Worm (Caenorhabditis elegans) whole organism, L1 larva: ENCODE measurements around the gene sdz-4.
"Not testable (repeated sequence)": the region's sequence is repeated elsewhere in the genome, so short reads cannot be mapped to it uniquely, and the experiment has no call there.

Source experiments
- F16B12.6 ChIP-seq: fragments of 150-350 bp; optimal IDR thresholded peaks from 2 replicates; lab custom pipeline; 2014; ENCODE audit warnings: missing biosample characterization, missing genetic modification characterization
- Y116A8C.19 ChIP-seq: sonication (generic microtip); optimal IDR thresholded peaks from 2 replicates; lab custom pipeline; 2016; ENCODE audit warnings: missing compliant biosample characterization, missing genetic modification characterization, borderline replicate concordance
- blmp-1 ChIP-seq: fragments of 150-350 bp; optimal IDR thresholded peaks from 2 replicates; lab custom pipeline; 2014; ENCODE audit warnings: missing biosample characterization, missing genetic modification characterization
- ceh-88 ChIP-seq: fragments of 200-800 bp; sonication (Bioruptor generic); IDR thresholded peaks from 2 replicates; pipeline ENCODE4 v1.3.6; 2022; ENCODE audit warnings: missing genetic modification characterization, missing compliant biosample characterization
- ces-1 ChIP-seq: fragments of 150-350 bp; optimal IDR thresholded peaks from 2 replicates; lab custom pipeline; 2014; ENCODE audit warnings: missing biosample characterization, missing genetic modification reagents, missing genetic modification characterization
- efl-1 ChIP-seq, 4 experiments: fragments of 150-350 bp; optimal IDR thresholded peaks in 3 of 4; peaks in 1 of 4; 1 replicate in 1 of 4; 2 replicates in 3 of 4; lab custom pipeline; 2014; ENCODE audit warnings: missing biosample characterization in 2 of 4, missing genetic modification characterization in 2 of 4, missing genetic modification reagents in 2 of 4
- egl-13 ChIP-seq: sonication (generic microtip); optimal IDR thresholded peaks from 2 replicates; lab custom pipeline; 2016; ENCODE audit warnings: missing genotype, missing genetic modification reagents, missing genetic modification characterization, missing compliant biosample characterization
- egl-27 ChIP-seq, 2 experiments: fragments of 150-350 bp in 1 of 2; sonication (generic microtip); optimal IDR thresholded peaks; 3 replicates each; lab custom pipeline; 2017 to 2018; ENCODE audit warnings: missing biosample characterization in 2 of 2, missing genetic modification characterization in 2 of 2, missing genetic modification reagents in 2 of 2
- elt-2 ChIP-seq: sonication (generic microtip); optimal IDR thresholded peaks from 2 replicates; lab custom pipeline; 2016; ENCODE audit warnings: missing genetic modification characterization, mild to moderate bottlenecking, inconsistent platforms, missing compliant biosample characterization, missing genetic modification reagents
- elt-3 ChIP-seq, 6 experiments: fragments of 150-350 bp in 1 of 6; sonication (generic microtip); optimal IDR thresholded peaks; 2 replicates each; lab custom pipeline; 2017 to 2018; ENCODE audit warnings: missing biosample characterization in 6 of 6, missing genetic modification characterization in 6 of 6, inconsistent platforms in 1 of 6
- hlh-17 ChIP-seq: fragments of 200-800 bp; sonication (Bioruptor generic); optimal IDR thresholded peaks from 2 replicates; lab custom pipeline; 2018; ENCODE audit warnings: missing genetic modification characterization, mild to moderate bottlenecking, missing compliant biosample characterization, moderate library complexity, borderline replicate concordance
- jun-1 ChIP-seq: fragments of 150-350 bp; optimal IDR thresholded peaks from 2 replicates; lab custom pipeline; 2014; ENCODE audit warnings: missing biosample characterization, missing genetic modification reagents, missing genetic modification characterization
- lin-13 ChIP-seq: fragments of 150-350 bp; optimal IDR thresholded peaks from 2 replicates; lab custom pipeline; 2014; ENCODE audit warnings: missing biosample characterization, missing genetic modification reagents, missing genetic modification characterization
- lin-14 ChIP-seq: fragments of 200-800 bp; sonication (Bioruptor generic); optimal IDR thresholded peaks from 2 replicates; lab custom pipeline; 2018; ENCODE audit warnings: mild to moderate bottlenecking, missing genetic modification characterization, moderate library complexity, missing compliant biosample characterization
- lin-35 ChIP-seq, 2 experiments: fragments of 150-350 bp; optimal IDR thresholded peaks; 2 replicates each; lab custom pipeline; 2014; ENCODE audit warnings: missing biosample characterization in 2 of 2, missing genetic modification characterization in 2 of 2, missing genetic modification reagents in 2 of 2
- lir-3 ChIP-seq: sonication (generic microtip); optimal IDR thresholded peaks from 2 replicates; lab custom pipeline; 2016; ENCODE audit warnings: mild to moderate bottlenecking, missing genetic modification characterization, moderate library complexity, missing compliant biosample characterization; ENCODE audit not compliant: poor library complexity
- lsy-2 ChIP-seq, 2 experiments: fragments of 150-350 bp; optimal IDR thresholded peaks; 2 replicates each; lab custom pipeline; 2014; ENCODE audit warnings: missing biosample characterization in 2 of 2, missing genetic modification characterization in 2 of 2
- mdl-1 ChIP-seq, 2 experiments: fragments of 150-350 bp; optimal IDR thresholded peaks; 2 replicates each; lab custom pipeline; 2014 to 2017; ENCODE audit warnings: missing biosample characterization in 2 of 2, missing genetic modification characterization in 2 of 2, inconsistent platforms in 1 of 2
- mef-2 ChIP-seq: fragments of 150-350 bp; optimal IDR thresholded peaks from 2 replicates; lab custom pipeline; 2014; ENCODE audit warnings: missing biosample characterization, missing genetic modification characterization
- mep-1 ChIP-seq: fragments of 150-350 bp; optimal IDR thresholded peaks from 2 replicates; lab custom pipeline; 2014; ENCODE audit warnings: missing biosample characterization, missing genetic modification characterization
- nhr-11 ChIP-seq: fragments of 150-350 bp; optimal IDR thresholded peaks from 2 replicates; lab custom pipeline; 2014; ENCODE audit warnings: missing biosample characterization, missing genetic modification characterization
- nhr-19 ChIP-seq: fragments of 200-800 bp; sonication (Bioruptor generic); conservative IDR thresholded peaks from 2 replicates; pipeline ENCODE4 v1.3.6; 2022; ENCODE audit warnings: missing genetic modification characterization, missing compliant biosample characterization
- nhr-20 ChIP-seq: sonication (generic microtip); optimal IDR thresholded peaks from 2 replicates; lab custom pipeline; 2016; ENCODE audit warnings: mild to moderate bottlenecking, missing genetic modification characterization, missing compliant biosample characterization
- nhr-237 ChIP-seq: fragments of 150-350 bp; optimal IDR thresholded peaks from 2 replicates; lab custom pipeline; 2014; ENCODE audit warnings: missing biosample characterization, missing genetic modification characterization
- nhr-85 ChIP-seq: sonication (generic microtip); peaks from one replicate; lab custom pipeline; 2016; ENCODE audit warnings: missing genetic modification characterization, inconsistent platforms, missing compliant biosample characterization
- pqm-1 ChIP-seq: sonication (generic microtip); optimal IDR thresholded peaks from 3 replicates; lab custom pipeline; 2017; ENCODE audit warnings: missing biosample characterization, missing genetic modification characterization
- sox-4 ChIP-seq: sonication (generic microtip); optimal IDR thresholded peaks from 2 replicates; lab custom pipeline; 2016; ENCODE audit warnings: missing genetic modification characterization, missing compliant biosample characterization
- swsn-7 ChIP-seq: sonication (generic microtip); optimal IDR thresholded peaks from 2 replicates; lab custom pipeline; 2016; ENCODE audit warnings: missing genetic modification characterization, missing compliant biosample characterization
- unc-62 ChIP-seq: fragments of 150-350 bp; optimal IDR thresholded peaks from 2 replicates; lab custom pipeline; 2014; ENCODE audit warnings: missing biosample characterization, missing genetic modification reagents, missing genetic modification characterization
- unc-98 ChIP-seq: fragments of 200-800 bp; sonication (Bioruptor generic); IDR thresholded peaks from 2 replicates; pipeline ENCODE4 v1.3.6; 2022; ENCODE audit warnings: missing genetic modification characterization, missing compliant biosample characterization

Gene sdz-4

DNA sequence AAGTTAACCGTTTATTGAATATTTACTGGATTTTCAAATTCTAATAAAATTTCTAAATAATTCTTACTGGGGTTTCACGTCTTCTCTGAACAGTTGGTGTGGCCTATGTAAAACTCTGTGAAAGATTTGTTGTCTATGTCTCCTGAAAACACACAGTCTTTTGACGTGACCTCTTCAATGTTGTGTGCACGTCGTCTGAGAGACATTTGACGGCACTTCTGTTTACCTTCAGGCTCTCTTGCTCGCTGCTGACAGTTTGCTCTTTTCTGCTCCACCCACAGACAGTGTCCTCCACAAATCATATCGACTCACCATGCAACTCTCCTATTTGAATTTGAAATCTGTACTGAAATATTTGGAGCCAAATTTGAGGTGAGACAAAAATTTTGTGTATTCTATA is 27.8 kb upstream of the sdz-4 start, which contains the start of gene fbxc-34:
TSS of gene fbxc-34 (plus strand) at position 301 of the 400 bp plus-strand sequence.
- TF ChIP-seq lin-13; efl-1 (optimal IDR thresholded peaks at IDR 0.05; lab: Kevin White, UChicago); efl-1 (GFP tag; optimal IDR thresholded peaks at IDR 0.05 in 1 of 2; lab: Kevin White, UChicago); mep-1 (tag; lab: Kevin White, UChicago): not testable (repeated sequence)

DNA sequence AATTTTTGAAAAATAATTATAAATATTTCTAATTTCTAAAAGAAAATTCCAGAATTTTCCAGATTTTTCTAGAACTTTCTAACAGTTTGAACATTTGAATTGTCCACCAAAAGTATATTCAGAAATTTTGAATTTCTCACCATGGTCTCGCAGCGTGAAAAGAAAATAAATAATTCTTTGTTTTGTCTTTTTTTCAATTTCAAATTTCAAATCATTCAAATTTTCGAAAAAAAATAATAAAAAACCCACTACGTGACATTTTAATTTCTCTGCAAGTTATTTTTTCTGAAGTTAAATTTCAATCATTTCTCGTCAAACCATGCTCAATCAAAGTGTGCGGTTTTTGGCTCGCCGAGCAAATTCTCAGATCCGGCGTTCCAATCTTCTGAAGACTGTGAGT is 26.0 kb upstream of the sdz-4 start, which contains the start of gene acs-15:
TSS of gene acs-15 (plus strand) at position 301 of the 400 bp plus-strand sequence.
- TF ChIP-seq efl-1 (optimal IDR thresholded peaks at IDR 0.05; lab: Kevin White, UChicago) (no peak), efl-1 (GFP tag; optimal IDR thresholded peaks at IDR 0.05 in 1 of 2; lab: Kevin White, UChicago) (peak in 1 of 2 experiments; percentile 6), unc-98 (GFP tag; lab: Robert Waterston, UW) (no peak)

DNA sequence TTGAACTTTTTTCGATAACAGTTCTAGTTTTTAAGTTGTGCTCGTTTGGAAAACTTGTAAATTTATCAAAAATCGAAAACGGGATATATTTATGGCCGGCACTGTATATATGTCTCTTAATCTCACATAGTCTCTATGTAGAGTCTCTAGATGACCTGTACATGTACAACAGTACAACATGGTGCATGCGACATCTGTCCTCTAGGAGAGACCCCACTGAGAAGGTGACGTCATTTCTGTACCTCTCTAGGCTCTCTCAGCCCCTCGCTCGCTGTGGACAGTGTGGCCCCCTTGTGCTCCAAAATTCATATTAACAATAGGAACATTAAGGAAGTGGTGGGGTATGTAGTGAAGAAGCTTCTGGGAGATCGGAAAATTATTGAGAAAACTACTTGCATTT is 21.5 kb upstream of the sdz-4 start:
- TF ChIP-seq egl-13, result no peak
- TF ChIP-seq unc-62 (GFP tag; lab: Kevin White, UChicago), result no peak
- no peak for TF ChIP-seq nhr-19
- no peak for TF ChIP-seq elt-3 (tag; optimal IDR thresholded peaks at IDR 0.05; lab: Kevin White, UChicago)
- no peak for TF ChIP-seq unc-98 (GFP tag; lab: Robert Waterston, UW)
- no peak for TF ChIP-seq swsn-7 (tag; lab: Kevin White, UChicago)
- TF ChIP-seq lin-13, result no peak
- TF ChIP-seq nhr-20 (tag; lab: Kevin White, UChicago), result no peak
- TF ChIP-seq nhr-11 (tag; lab: Kevin White, UChicago), result no peak

DNA sequence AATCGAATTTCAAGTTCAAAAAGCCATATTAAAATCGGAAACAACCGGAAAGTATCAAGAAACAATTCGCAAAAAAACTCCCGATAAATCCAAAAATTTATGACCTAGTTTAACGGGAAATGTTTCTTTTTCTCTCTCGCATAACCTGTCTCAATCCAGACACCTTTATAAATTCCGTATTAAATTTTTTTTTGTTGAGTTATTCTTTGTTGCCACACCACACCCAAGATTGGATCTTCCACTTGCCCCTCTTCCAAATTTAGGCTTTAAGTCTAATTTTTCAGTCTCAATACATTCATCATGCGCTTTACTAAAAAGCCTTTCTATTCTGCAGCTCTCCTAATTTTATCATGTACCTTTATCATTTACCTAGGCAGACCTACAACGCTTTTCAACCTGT is 20.2 kb upstream of the sdz-4 start, which contains the start of gene R07C3.3:
TSS of gene R07C3.3 (plus strand) at position 301 of the 400 bp plus-strand sequence.
- TF ChIP-seq efl-1 (optimal IDR thresholded peaks at IDR 0.05; lab: Kevin White, UChicago) (no peak), efl-1 (GFP tag; optimal IDR thresholded peaks at IDR 0.05 in 1 of 2; lab: Kevin White, UChicago) (no peak), jun-1 (tag; lab: Kevin White, UChicago) (no peak)

DNA sequence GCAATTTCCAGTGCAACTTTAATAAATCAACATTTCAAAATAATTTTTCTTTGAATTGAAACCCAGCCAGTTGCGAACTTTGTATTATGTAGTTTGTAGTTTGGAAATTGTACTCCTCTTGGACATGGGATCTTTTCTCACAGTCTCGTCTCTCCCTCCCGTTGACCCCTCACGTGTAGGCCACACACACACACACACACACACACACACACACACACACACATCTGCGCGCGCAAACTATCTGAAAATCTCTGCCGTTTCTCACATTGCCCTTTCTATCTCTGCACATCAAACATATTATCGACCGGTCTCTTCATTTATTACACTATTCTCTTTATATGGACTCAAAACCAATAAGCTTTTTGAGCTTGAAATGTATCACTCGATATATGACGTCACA is 17.9 kb upstream of the sdz-4 start, which contains the start of gene fbxc-36:
TSS of gene fbxc-36 (plus strand) at position 205 of the 400 bp plus-strand sequence.
- TF ChIP-seq efl-1 (optimal IDR thresholded peaks at IDR 0.05; lab: Kevin White, UChicago) (no peak), efl-1 (GFP tag; optimal IDR thresholded peaks at IDR 0.05 in 1 of 2; lab: Kevin White, UChicago) (peak in 1 of 2 experiments; percentile 86), lin-13 (no peak), Y116A8C.19 (no peak), nhr-85 (tag; lab: Kevin White, UChicago) (peak; percentile 67), nhr-237 (no peak), mdl-1 (tag; optimal IDR thresholded peaks at IDR 0.05; lab: Kevin White, UChicago) (peak in 1 of 2 experiments; percentile 5), lin-35 (GFP tag; optimal IDR thresholded peaks at IDR 0.05; lab: Kevin White, UChicago) (peak in 1 of 2 experiments; percentile 42)

DNA sequence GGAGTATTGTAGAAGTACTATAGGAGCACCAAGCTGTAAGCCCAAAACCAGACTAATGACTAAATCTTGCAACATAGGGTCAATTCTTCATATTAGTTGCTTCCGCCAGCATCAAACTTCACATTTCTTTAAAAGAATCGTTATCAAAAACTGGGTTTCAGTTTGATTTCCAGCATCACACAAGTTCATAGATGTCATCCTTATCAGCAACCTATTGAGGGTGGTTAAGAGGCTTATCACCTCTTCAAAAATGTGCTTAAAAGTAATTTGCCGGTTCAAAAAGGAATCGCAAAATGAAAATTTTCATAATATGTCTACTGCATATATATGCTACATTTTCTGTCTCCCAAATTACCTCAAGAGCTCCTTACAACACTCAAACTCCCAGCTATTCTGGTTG is 14.9 kb upstream of the sdz-4 start, which contains the start of gene clec-43:
TSS of gene clec-43 (plus strand) at position 294 of the 400 bp plus-strand sequence.
- TF ChIP-seq hlh-17 (GFP tag; lab: Kevin White, UChicago), result no peak
- TF ChIP-seq elt-2 (tag; lab: Kevin White, UChicago), result peak; percentile 94
- no peak for TF ChIP-seq sox-4 (tag; lab: Kevin White, UChicago)
- TF ChIP-seq lin-14, result no peak
- TF ChIP-seq lir-3 (tag; lab: Kevin White, UChicago), result no peak
- no peak for TF ChIP-seq ces-1 (GFP tag; lab: Kevin White, UChicago)
- TF ChIP-seq egl-27 (tag; optimal IDR thresholded peaks at IDR 0.05; lab: Kevin White, UChicago), result no peak
- no peak for TF ChIP-seq ceh-88 (GFP tag; lab: Robert Waterston, UW)
- TF ChIP-seq lin-35 (GFP tag; optimal IDR thresholded peaks at IDR 0.05; lab: Kevin White, UChicago), result peak in 1 of 2 experiments; percentile 20
- no peak for TF ChIP-seq mef-2 (tag; lab: Kevin White, UChicago)
- TF ChIP-seq nhr-11 (tag; lab: Kevin White, UChicago), result no peak
- peak; percentile 15 for TF ChIP-seq pqm-1 (tag; lab: Kevin White, UChicago)
- no peak for TF ChIP-seq F16B12.6 (tag; lab: Kevin White, UChicago)
- TF ChIP-seq blmp-1 (tag; lab: Kevin White, UChicago), result no peak
- TF ChIP-seq lsy-2 (tag; optimal IDR thresholded peaks at IDR 0.05; lab: Kevin White, UChicago), result no peak
